Worm (Caenorhabditis elegans): ENCODE measurements around the gene glf-1.

Gene glf-1

DNA sequence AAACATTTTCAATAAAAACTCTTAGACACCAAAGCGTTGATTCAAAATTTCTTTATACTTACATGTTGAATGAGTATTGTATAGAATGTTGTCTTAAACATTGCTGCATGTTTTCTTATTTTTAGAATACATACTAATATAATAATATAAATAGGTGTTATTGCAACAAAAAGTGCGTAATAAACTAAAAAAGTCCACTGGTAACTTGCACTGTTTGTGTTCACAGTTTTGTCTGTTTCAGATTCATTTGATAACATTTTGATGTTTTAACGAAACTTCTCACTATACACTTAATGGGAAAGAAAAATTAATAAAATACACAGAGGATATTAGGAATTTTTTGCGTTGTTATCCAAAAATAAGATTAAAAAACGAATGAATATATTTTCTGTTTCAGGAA lies 11.8 kb upstream of the glf-1 start, which contains the start of gene srv-19:
TSS of gene srv-19 (minus strand) at position 101 of the 400 bp plus-strand sequence.
- no peak for TF ChIP-seq hmg-1.2 (GFP tag; IDR thresholded peaks at IDR 0.05)
- TF ChIP-seq somi-1 (GFP tag; optimal IDR thresholded peaks at IDR 0.05): no peak

DNA sequence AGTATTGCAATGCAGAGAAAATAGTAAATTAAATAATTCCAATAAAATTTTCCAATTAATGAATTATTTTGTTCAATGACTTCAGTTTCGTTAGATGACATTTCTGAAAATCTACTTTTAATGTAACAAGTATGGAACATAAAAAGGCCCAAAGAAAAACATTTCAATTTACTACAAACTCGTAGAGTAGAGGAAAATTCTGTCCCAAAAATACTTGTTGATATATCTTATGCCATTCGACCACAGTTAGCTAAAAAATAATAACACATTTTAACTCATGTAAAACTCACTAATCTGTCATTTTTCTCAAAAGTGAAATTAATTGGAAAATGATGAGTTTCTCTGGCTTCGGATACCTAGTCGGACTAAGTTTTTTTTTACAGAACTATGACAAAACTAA lies 8.4 kb upstream of the glf-1 start, which contains the start of gene srv-21:
TSS of gene srv-21 (minus strand) at position 101 of the 400 bp plus-strand sequence.
- TF ChIP-seq C17E4.6 (GFP tag; IDR thresholded peaks at IDR 0.05): no peak
- no peak for TF ChIP-seq aptf-3 (GFP tag; IDR thresholded peaks at IDR 0.05)
- no peak for TF ChIP-seq ceh-100 (GFP tag; IDR thresholded peaks at IDR 0.05)
- no peak for TF ChIP-seq efl-1 (GFP tag; optimal IDR thresholded peaks at IDR 0.05)
- no peak for TF ChIP-seq Y53F4B.3 (GFP tag; IDR thresholded peaks at IDR 0.05)
- no peak for TF ChIP-seq F22D6.2 (tag; optimal IDR thresholded peaks at IDR 0.05)
- no peak for TF ChIP-seq F52B5.7 (tag; optimal IDR thresholded peaks at IDR 0.05)
- no peak for TF ChIP-seq sea-2 (GFP tag; IDR thresholded peaks at IDR 0.05)
- no peak for TF ChIP-seq die-1 (tag; optimal IDR thresholded peaks at IDR 0.05)
- TF ChIP-seq madf-3 (GFP tag; IDR thresholded peaks at IDR 0.05): no peak
- no peak for TF ChIP-seq unc-62 (GFP tag; optimal IDR thresholded peaks at IDR 0.05)
- no peak for TF ChIP-seq nhr-179 (tag; optimal IDR thresholded peaks at IDR 0.05)
- no peak for TF ChIP-seq F10E7.11 (tag; optimal IDR thresholded peaks at IDR 0.05)
- no peak for TF ChIP-seq bed-1 (GFP tag; IDR thresholded peaks at IDR 0.05)
- no peak for TF ChIP-seq D2030.7 (GFP tag; IDR thresholded peaks at IDR 0.05)
- TF ChIP-seq unc-130 (GFP tag; optimal IDR thresholded peaks at IDR 0.05): no peak
- no peak for TF ChIP-seq mel-28 (tag; optimal IDR thresholded peaks at IDR 0.05; ENCODE audit: borderline replicate concordance)

DNA sequence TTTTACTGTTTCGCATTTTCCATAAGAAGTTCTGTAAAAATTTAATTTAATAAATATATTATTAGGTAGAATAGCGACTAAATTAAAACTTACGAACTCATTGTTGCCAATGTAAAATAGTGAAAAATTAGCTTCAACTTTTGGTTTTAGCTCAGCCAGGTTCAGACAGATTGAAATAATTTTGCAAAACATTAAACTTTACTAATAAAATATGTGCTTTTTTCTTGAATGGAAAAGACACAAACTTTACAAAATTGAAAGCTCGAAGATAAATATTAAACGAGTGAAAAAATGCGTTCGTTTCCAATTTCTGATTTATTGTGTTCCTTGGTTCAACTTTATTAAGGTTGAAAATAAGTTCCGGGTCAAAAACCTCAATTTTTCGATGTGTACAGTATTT lies 5.8 kb upstream of the glf-1 start, which contains the start of gene srv-22:
TSS of gene srv-22 (minus strand) at position 101 of the 400 bp plus-strand sequence.
- no peak for TF ChIP-seq Y79H2A.3 (GFP tag; conservative IDR thresholded peaks at IDR 0.05)
- no peak for TF ChIP-seq B0336.3 (GFP tag; IDR thresholded peaks at IDR 0.05)
- TF ChIP-seq pha-4 (tag; optimal IDR thresholded peaks at IDR 0.05): no peak
- no peak for TF ChIP-seq rpc-1 (optimal IDR thresholded peaks at IDR 0.05)
- TF ChIP-seq rpc-1 (tag; optimal IDR thresholded peaks at IDR 0.05): no peak
- no peak for TF ChIP-seq B0019.2 (GFP tag; conservative IDR thresholded peaks at IDR 0.05)
- no peak for TF ChIP-seq gei-17 (GFP tag; optimal IDR thresholded peaks at IDR 0.05)
- no peak for TF ChIP-seq K11D2.4 (GFP tag; IDR thresholded peaks at IDR 0.05)
- no peak for TF ChIP-seq dpl-1 (GFP tag; optimal IDR thresholded peaks at IDR 0.05)
- TF ChIP-seq rcor-1 (GFP tag; IDR thresholded peaks at IDR 0.05): no peak
- TF ChIP-seq lsy-27 (tag; optimal IDR thresholded peaks at IDR 0.05; ENCODE audit: borderline replicate concordance, insufficient read depth): no peak
- TF ChIP-seq B0261.1 (tag; optimal IDR thresholded peaks at IDR 0.05): no peak
- TF ChIP-seq mel-28 (tag; optimal IDR thresholded peaks at IDR 0.05; ENCODE audit: borderline replicate concordance): no peak
- TF ChIP-seq lin-40 (tag; optimal IDR thresholded peaks at IDR 0.05): no peak
- no peak for TF ChIP-seq bed-1 (GFP tag; IDR thresholded peaks at IDR 0.05)

DNA sequence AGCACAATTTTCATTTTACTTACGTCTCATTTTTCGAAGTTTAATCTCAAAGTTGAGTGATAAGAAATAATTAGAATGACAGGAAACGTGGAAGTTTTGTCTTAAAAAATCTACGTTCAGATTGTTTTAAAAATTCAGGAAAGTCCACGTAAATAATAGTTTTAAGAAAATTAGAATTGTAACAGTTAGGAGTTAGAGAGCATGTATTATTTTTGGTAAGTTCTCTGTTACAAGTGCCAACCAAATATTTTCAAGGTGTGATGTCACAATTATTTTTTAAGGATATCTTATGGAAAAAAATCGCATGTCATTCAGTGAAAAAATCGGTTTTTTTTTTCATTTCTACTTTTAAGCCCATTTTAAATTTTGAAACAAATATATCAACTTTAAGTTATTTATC lies 1.1 kb upstream of the glf-1 start, which contains the start of gene H04M03.11:
TSS of gene H04M03.11 (minus strand) at position 101 of the 400 bp plus-strand sequence.
- TF ChIP-seq F33H1.4 (GFP tag; IDR thresholded peaks at IDR 0.05) (no peak), F39B2.1 (GFP tag; IDR thresholded peaks at IDR 0.05) (no peak), sptf-2 (GFP tag; optimal IDR thresholded peaks at IDR 0.05) (no peak), hmg-1.2 (GFP tag; IDR thresholded peaks at IDR 0.05) (no peak), him-1 (tag; optimal IDR thresholded peaks at IDR 0.05) (no peak), ceh-40 (GFP tag; IDR thresholded peaks at IDR 0.05) (no peak), egl-44 (GFP tag; IDR thresholded peaks at IDR 0.05) (no peak), tbx-9 (tag; optimal IDR thresholded peaks at IDR 0.05; ENCODE audit: borderline replicate concordance) (no peak), B0019.2 (GFP tag; conservative IDR thresholded peaks at IDR 0.05) (no peak), nhr-27 (tag; optimal IDR thresholded peaks at IDR 0.05) (no peak), hlh-26 (GFP tag; conservative IDR thresholded peaks at IDR 0.05) (no peak), akir-1 (GFP tag; optimal IDR thresholded peaks at IDR 0.05) (no peak), F57C9.4 (tag; optimal IDR thresholded peaks at IDR 0.05) (no peak), ztf-3 (GFP tag; optimal IDR thresholded peaks at IDR 0.05) (no peak), Y79H2A.3 (GFP tag; conservative IDR thresholded peaks at IDR 0.05) (no peak), repo-1 (tag; optimal IDR thresholded peaks at IDR 0.05) (no peak), nhr-120 (GFP tag; IDR thresholded peaks at IDR 0.05) (no peak), ccch-3 (GFP tag; optimal IDR thresholded peaks at IDR 0.05) (no peak)
